Worm (Caenorhabditis elegans) whole organism, late embryonic: ENCODE results near the gene pas-7.

Experiments
- K02D7.2 ChIP-seq: sonication (generic microtip); optimal IDR thresholded peaks from 2 replicates; lab custom pipeline; 2017; ENCODE audit warnings: mild to moderate bottlenecking, missing genetic modification characterization, missing compliant biosample characterization
- K09A11.1 ChIP-seq: sonication (generic microtip); optimal IDR thresholded peaks from 2 replicates; lab custom pipeline; 2017; ENCODE audit warnings: antibody characterized with exemption, mild to moderate bottlenecking, missing genetic modification characterization, missing compliant biosample characterization; ENCODE audit not compliant: insufficient read depth
- T23F11.4 ChIP-seq: fragments of 200-800 bp; sonication (Bioruptor generic); optimal IDR thresholded peaks from 2 replicates; lab custom pipeline; 2018; ENCODE audit warnings: mild to moderate bottlenecking, missing genetic modification characterization, missing compliant biosample characterization
- Y22D7AL.16 ChIP-seq: sonication (generic microtip); optimal IDR thresholded peaks from 2 replicates; lab custom pipeline; 2016; ENCODE audit warnings: missing genetic modification characterization, missing compliant biosample characterization
- ama-1 ChIP-seq: fragments of 150-350 bp; optimal IDR thresholded peaks from 2 replicates; lab custom pipeline; 2014
- ceh-14 ChIP-seq: sonication (generic microtip); optimal IDR thresholded peaks from 2 replicates; lab custom pipeline; 2016; ENCODE audit warnings: missing genotype, missing genetic modification characterization, missing compliant biosample characterization
- ceh-18 ChIP-seq: sonication (generic microtip); optimal IDR thresholded peaks from 2 replicates; lab custom pipeline; 2016; ENCODE audit warnings: missing genetic modification characterization, missing compliant biosample characterization
- ceh-22 ChIP-seq: sonication (generic microtip); optimal IDR thresholded peaks from 2 replicates; lab custom pipeline; 2017; ENCODE audit warnings: missing biosample characterization, missing genetic modification characterization
- ceh-24 ChIP-seq: sonication (generic microtip); optimal IDR thresholded peaks from 2 replicates; lab custom pipeline; 2016; ENCODE audit warnings: mild to moderate bottlenecking, missing genetic modification characterization, missing compliant biosample characterization
- ceh-30 ChIP-seq: fragments of 150-350 bp; optimal IDR thresholded peaks from 2 replicates; lab custom pipeline; 2014; ENCODE audit warnings: missing biosample characterization, missing genetic modification characterization
- ceh-31 ChIP-seq: sonication (generic microtip); optimal IDR thresholded peaks from 2 replicates; lab custom pipeline; 2016; ENCODE audit warnings: missing genetic modification characterization, missing compliant biosample characterization
- ceh-45 ChIP-seq: fragments of 200-800 bp; sonication (Bioruptor generic); IDR thresholded peaks from 2 replicates; pipeline ENCODE4 v1.3.6; 2022; ENCODE audit warnings: missing genetic modification reagents, missing genetic modification characterization, missing compliant biosample characterization
- ceh-48 ChIP-seq: sonication (generic microtip); optimal IDR thresholded peaks from 2 replicates; lab custom pipeline; 2016; ENCODE audit warnings: missing genetic modification characterization, inconsistent platforms, missing compliant biosample characterization
- dmd-4 ChIP-seq: sonication (generic microtip); optimal IDR thresholded peaks from 2 replicates; lab custom pipeline; 2016; ENCODE audit warnings: borderline replicate concordance, missing genetic modification characterization, missing compliant biosample characterization
- dve-1 ChIP-seq: sonication (generic microtip); optimal IDR thresholded peaks from 2 replicates; lab custom pipeline; 2017; ENCODE audit warnings: antibody characterized with exemption, mild to moderate bottlenecking, missing genetic modification characterization, missing compliant biosample characterization
- elt-4 ChIP-seq: sonication (generic microtip); optimal IDR thresholded peaks from 2 replicates; lab custom pipeline; 2016; ENCODE audit warnings: missing genetic modification characterization, missing compliant biosample characterization
- ets-4 ChIP-seq: sonication (generic microtip); optimal IDR thresholded peaks from 2 replicates; lab custom pipeline; 2016; ENCODE audit warnings: missing genetic modification characterization, missing compliant biosample characterization
- fax-1 ChIP-seq: sonication (generic microtip); optimal IDR thresholded peaks from 2 replicates; lab custom pipeline; 2016; ENCODE audit warnings: missing genotype, missing genetic modification characterization, missing compliant biosample characterization
- fkh-10 ChIP-seq: fragments of 150-350 bp; optimal IDR thresholded peaks from 2 replicates; lab custom pipeline; 2014; ENCODE audit warnings: missing biosample characterization, missing genetic modification reagents, missing genetic modification characterization
- gmeb-2 ChIP-seq: sonication (generic microtip); optimal IDR thresholded peaks from 2 replicates; lab custom pipeline; 2016; ENCODE audit warnings: missing genetic modification characterization, inconsistent platforms, missing compliant biosample characterization
- hlh-13 ChIP-seq: fragments of 200-800 bp; sonication (Bioruptor generic); optimal IDR thresholded peaks from 2 replicates; lab custom pipeline; 2018; ENCODE audit warnings: mild to moderate bottlenecking, missing genetic modification characterization, missing compliant biosample characterization
- hlh-30 ChIP-seq: sonication (generic microtip); optimal IDR thresholded peaks from 2 replicates; lab custom pipeline; 2017; ENCODE audit warnings: antibody characterized with exemption, missing genetic modification characterization, missing compliant biosample characterization; ENCODE audit not compliant: insufficient read depth
- hlh-6 ChIP-seq: sonication (generic microtip); optimal IDR thresholded peaks from 2 replicates; lab custom pipeline; 2016; ENCODE audit warnings: missing genotype, missing genetic modification characterization, missing compliant biosample characterization
- lin-11 ChIP-seq: fragments of 200-800 bp; sonication (Bioruptor generic); optimal IDR thresholded peaks from 2 replicates; lab custom pipeline; 2018; ENCODE audit warnings: mild to moderate bottlenecking, missing genetic modification characterization, missing compliant biosample characterization
- nfya-1 ChIP-seq: sonication (generic microtip); optimal IDR thresholded peaks from 2 replicates; lab custom pipeline; 2017; ENCODE audit warnings: missing genetic modification characterization, mild to moderate bottlenecking, missing compliant biosample characterization, antibody characterized with exemption, moderate library complexity
- pax-1 ChIP-seq: fragments of 150-350 bp; optimal IDR thresholded peaks from 2 replicates; lab custom pipeline; 2014; ENCODE audit warnings: missing biosample characterization, missing genetic modification characterization
- pha-2 ChIP-seq: sonication (generic microtip); optimal IDR thresholded peaks from 2 replicates; lab custom pipeline; 2017; ENCODE audit warnings: mild to moderate bottlenecking, missing genetic modification characterization, missing compliant biosample characterization
- ref-2 ChIP-seq: sonication (generic microtip); optimal IDR thresholded peaks from 2 replicates; lab custom pipeline; 2016; ENCODE audit warnings: missing genetic modification characterization, missing compliant biosample characterization
- rnt-1 ChIP-seq: sonication (generic microtip); optimal IDR thresholded peaks from 2 replicates; lab custom pipeline; 2016; ENCODE audit warnings: missing genetic modification characterization, missing compliant biosample characterization
- sdc-2 ChIP-seq: sonication (generic microtip); optimal IDR thresholded peaks from 2 replicates; lab custom pipeline; 2016; ENCODE audit warnings: missing genotype, missing genetic modification characterization, missing compliant biosample characterization
- syd-9 ChIP-seq: sonication (generic microtip); optimal IDR thresholded peaks from 2 replicates; lab custom pipeline; 2016; ENCODE audit warnings: mild to moderate bottlenecking, missing genetic modification characterization, moderate library complexity, missing compliant biosample characterization
- tbx-2 ChIP-seq: sonication (generic microtip); optimal IDR thresholded peaks from 2 replicates; lab custom pipeline; 2016; ENCODE audit warnings: missing genetic modification characterization, missing compliant biosample characterization
- tbx-7 ChIP-seq: sonication (generic microtip); optimal IDR thresholded peaks from 2 replicates; lab custom pipeline; 2016; ENCODE audit warnings: missing genotype, missing genetic modification characterization, missing compliant biosample characterization
- unc-3 ChIP-seq, 2 experiments: fragments of 200-800 bp in 1 of 2; sonication (Bioruptor generic) in 1 of 2; sonication (generic microtip) in 1 of 2; conservative IDR thresholded peaks in 1 of 2; optimal IDR thresholded peaks in 1 of 2; 2 replicates each; pipeline versions ENCODE4 v1.3.6 to Lab custom; 2016 to 2022; ENCODE audit warnings: missing compliant biosample characterization in 2 of 2, missing genetic modification characterization in 2 of 2, missing genetic modification reagents in 1 of 2
- unc-42 ChIP-seq: sonication (generic microtip); optimal IDR thresholded peaks from 2 replicates; lab custom pipeline; 2016; ENCODE audit warnings: missing genotype, missing genetic modification characterization, missing compliant biosample characterization
- unc-55 ChIP-seq: sonication (generic microtip); optimal IDR thresholded peaks from 2 replicates; lab custom pipeline; 2017; ENCODE audit warnings: missing biosample characterization, missing genetic modification reagents, missing genetic modification characterization
- zip-5 ChIP-seq: sonication (generic microtip); optimal IDR thresholded peaks from 2 replicates; lab custom pipeline; 2016; ENCODE audit warnings: missing genetic modification characterization, missing compliant biosample characterization

pas-7 gene

DNA sequence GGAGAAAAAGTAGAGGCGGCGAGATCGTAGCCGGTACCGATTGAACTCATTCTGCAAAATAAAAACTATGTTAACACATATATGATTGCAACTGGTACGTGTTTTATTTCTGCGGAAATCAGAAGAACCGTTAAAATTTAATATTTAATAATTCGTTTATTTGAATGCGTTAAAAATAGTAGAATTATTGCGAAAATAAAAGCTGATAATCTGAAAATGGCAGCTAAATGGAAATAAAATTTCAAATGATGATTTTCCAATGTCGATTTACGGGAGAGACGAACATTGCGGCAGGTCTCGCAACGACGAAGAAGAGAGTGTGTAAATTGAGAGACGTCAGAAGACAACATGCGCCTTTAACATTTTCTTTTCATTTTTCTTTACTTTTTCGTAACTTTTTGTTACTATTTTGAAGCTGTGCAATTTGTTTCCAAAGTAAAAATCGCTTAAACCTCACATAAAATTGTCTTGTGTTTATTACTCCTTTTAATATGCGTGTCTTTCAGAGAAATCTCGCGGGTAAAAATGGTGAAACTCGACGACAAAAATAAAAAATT lies at the start of gene pas-7, which contains the start of gene puf-12:
pas-7 (minus strand) TSS at position 51 of the 557 bp plus-strand sequence.
puf-12 (plus strand) TSS at position 507 of the 557 bp plus-strand sequence.
- TF ChIP-seq pax-1 (tag; lab: Kevin White, UChicago) = peak; percentile 4
- TF ChIP-seq unc-55 = no peak
- peak; percentile 7 for TF ChIP-seq ceh-31 (tag; lab: Kevin White, UChicago)

ce11 chrII:10147502-10147901 lies 47.8 kb upstream of the pas-7 start:
- TF ChIP-seq hlh-13 = no peak
- no peak for TF ChIP-seq fax-1
- no peak for TF ChIP-seq lin-11 (tag; lab: Kevin White, UChicago)
- TF ChIP-seq gmeb-2 (tag; lab: Kevin White, UChicago) = no peak
- TF ChIP-seq ceh-45 = no peak
- no peak for TF ChIP-seq tbx-7 (tag; lab: Kevin White, UChicago)
- no peak for TF ChIP-seq zip-5 (tag; lab: Kevin White, UChicago)
- no peak for TF ChIP-seq elt-4
- no peak for TF ChIP-seq ceh-14 (tag; lab: Kevin White, UChicago)
- TF ChIP-seq hlh-30 (tag; lab: Kevin White, UChicago) = no peak
- no peak for TF ChIP-seq K09A11.1
- TF ChIP-seq Y22D7AL.16 = no peak
- TF ChIP-seq K02D7.2 (tag; lab: Kevin White, UChicago) = no peak
- TF ChIP-seq ama-1 = no peak
- no peak for TF ChIP-seq unc-3 (GFP tag; conservative IDR thresholded peaks at IDR 0.05; lab: Robert Waterston, UW)
- no peak for TF ChIP-seq unc-3 (tag; optimal IDR thresholded peaks at IDR 0.05; lab: Kevin White, UChicago)

ce11 chrII:10146488-10146887 lies 46.8 kb upstream of the pas-7 start, which contains the start of gene pax-3:
Gene pax-3, plus strand, starts transcription at chrII:10146570.
- peak; percentile 69 for TF ChIP-seq nfya-1
- TF ChIP-seq tbx-2 (tag; lab: Kevin White, UChicago) = no peak
- TF ChIP-seq ceh-30 (tag; lab: Kevin White, UChicago) = no peak
- TF ChIP-seq lin-11 (tag; lab: Kevin White, UChicago) = no peak
- no peak for TF ChIP-seq ets-4
- TF ChIP-seq sdc-2 (tag; lab: Kevin White, UChicago) = no peak
- TF ChIP-seq, all 69 proteins: peak for 1

- TF ChIP-seq syd-9 (tag; lab: Kevin White, UChicago) (no peak), ref-2 (tag; lab: Kevin White, UChicago) (no peak)
- TF ChIP-seq, all 69 proteins: peak for 0
These were observed 44.4 kb upstream of the pas-7 start, which contains the start of gene F27E5.3 for ce11 chrII:10144092-10144491. Gene F27E5.3, minus strand, starts transcription at chrII:10144192.

DNA sequence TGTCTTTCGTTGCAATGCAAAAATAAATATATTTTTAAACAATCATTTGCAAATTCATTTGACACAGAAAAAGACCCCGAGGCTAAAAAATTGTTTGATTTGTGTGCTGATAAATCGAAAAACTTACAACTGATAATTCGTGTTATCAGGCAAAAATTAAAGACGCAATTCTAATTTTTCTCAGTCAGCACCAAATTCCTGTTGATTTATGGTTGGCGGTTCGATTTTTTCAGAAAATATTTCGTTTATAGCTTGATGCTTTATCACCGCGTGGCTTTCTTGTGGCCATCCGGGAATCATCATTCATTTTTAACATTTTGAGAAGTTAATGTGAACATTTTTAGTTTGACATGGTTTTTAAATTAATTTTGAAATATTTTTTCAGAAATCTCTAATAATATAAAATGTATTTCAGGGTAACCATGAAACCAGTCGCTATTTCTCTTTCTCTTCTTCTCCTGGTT lies 39.6 kb upstream of the pas-7 start, which contains the start of gene asah-2:
asah-2 (plus strand) TSS at position 414 of the 464 bp plus-strand sequence.
- TF ChIP-seq ceh-22 (tag; lab: Kevin White, UChicago) (no peak), dmd-4 (tag; lab: Kevin White, UChicago) (no peak), hlh-6 (tag; lab: Kevin White, UChicago) (no peak), dve-1 (no peak), ceh-48 (tag; lab: Kevin White, UChicago) (no peak), ceh-30 (tag; lab: Kevin White, UChicago) (no peak), fkh-10 (GFP tag; lab: Kevin White, UChicago) (no peak), rnt-1 (tag; lab: Kevin White, UChicago) (no peak), zip-5 (tag; lab: Kevin White, UChicago) (no peak)

- TF ChIP-seq nfya-1 (no peak), ceh-24 (tag; lab: Kevin White, UChicago) (no peak), ceh-45 (no peak), tbx-2 (tag; lab: Kevin White, UChicago) (no peak), hlh-6 (tag; lab: Kevin White, UChicago) (no peak), K09A11.1 (no peak), unc-42 (tag; lab: Kevin White, UChicago) (no peak), ceh-18 (tag; lab: Kevin White, UChicago) (no peak), T23F11.4 (GFP tag; lab: Kevin White, UChicago) (no peak), pha-2 (no peak), dmd-4 (tag; lab: Kevin White, UChicago) (no peak), Y22D7AL.16 (no peak), dve-1 (no peak), ref-2 (tag; lab: Kevin White, UChicago) (no peak)
These were observed 37.7 kb upstream of the pas-7 start, which contains the start of gene phg-1 for ce11 chrII:10137358-10137757. Gene phg-1, plus strand, starts transcription at chrII:10137658.
